Worm (Caenorhabditis elegans): ENCODE measurements around the gene cutl-24.

DNA sequence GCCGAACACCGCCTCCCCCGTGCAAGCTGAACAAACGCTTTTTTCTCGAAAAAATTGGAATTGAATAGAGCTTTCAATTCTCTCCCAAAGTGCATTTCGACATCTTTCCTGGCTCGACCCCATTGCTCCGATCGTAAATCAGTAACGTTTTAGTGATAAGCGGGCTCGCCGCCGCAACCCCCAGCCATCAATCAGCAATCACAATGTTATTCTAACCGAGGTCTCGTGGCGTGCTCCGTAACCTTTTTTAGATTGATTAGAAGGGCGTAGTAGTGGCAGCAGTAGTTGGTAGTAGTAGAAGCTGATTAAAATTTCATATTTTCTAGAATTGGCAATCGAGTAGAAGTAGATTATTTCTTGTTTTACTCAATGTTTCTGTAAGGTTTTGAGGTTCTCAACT, 22.5 kb downstream of the cutl-24 start:
- TF ChIP-seq K09A11.1 (tag; optimal IDR thresholded peaks at IDR 0.05; ENCODE audit: insufficient read depth) (no peak), ceh-24 (tag; optimal IDR thresholded peaks at IDR 0.05) (no peak), ama-1 (optimal IDR thresholded peaks at IDR 0.05) (no peak), K02D7.2 (tag; optimal IDR thresholded peaks at IDR 0.05) (no peak), eyg-1 (tag; optimal IDR thresholded peaks at IDR 0.05) (no peak), pqm-1 (tag; optimal IDR thresholded peaks at IDR 0.05) (no peak)
